Fruit fly (Drosophila melanogaster) S2 (cell line): ENCODE data around the gene CG17666.

Experiments
- CG8478 ChIP-seq: fragments of >200 bp; optimal IDR thresholded peaks from 2 replicates; lab custom pipeline; 2018
- CTCF ChIP-seq, 2 experiments: fragments of >200 bp; optimal IDR thresholded peaks; 2 replicates each; lab custom pipeline; 2018

The CG17666 gene

DNA sequence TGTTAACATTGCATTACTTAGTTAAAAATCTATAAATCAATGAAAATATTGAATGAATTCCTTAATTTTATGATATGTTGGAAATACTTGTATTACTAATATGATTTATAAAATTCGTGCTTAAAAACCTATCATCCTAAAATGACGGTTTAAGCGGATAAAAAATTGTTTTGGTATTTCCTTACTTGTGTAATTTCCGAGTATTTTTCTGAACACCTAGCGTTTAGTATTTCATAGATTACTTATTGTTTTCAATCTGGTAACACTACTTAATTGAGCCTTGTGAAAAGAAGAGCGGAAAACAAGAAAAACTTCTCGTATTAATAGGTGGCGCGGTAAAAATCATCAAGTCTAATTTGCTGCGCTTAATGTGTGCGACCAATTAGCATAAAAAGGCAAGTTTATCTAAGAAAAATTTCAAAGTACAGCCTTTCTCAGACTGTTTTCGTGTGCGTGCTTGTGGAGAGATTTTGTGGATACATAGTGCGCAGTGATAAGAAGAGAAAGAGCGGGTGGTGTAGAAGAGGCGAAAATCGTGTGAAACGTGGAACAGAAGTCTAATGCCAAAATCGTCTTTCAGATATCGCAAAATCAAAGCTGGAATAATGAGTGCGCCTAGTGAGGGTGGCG, 24.6 kb downstream of the CG17666 start, which contains the start of gene Sap130:
Sap130 (plus strand) TSS at position 243 of the 630 bp plus-strand sequence.
- TF ChIP-seq CG8478 (no peak), CTCF (optimal IDR thresholded peaks at IDR 0.05; lab: Kevin White, UChicago) (peak; percentile 35)

DNA sequence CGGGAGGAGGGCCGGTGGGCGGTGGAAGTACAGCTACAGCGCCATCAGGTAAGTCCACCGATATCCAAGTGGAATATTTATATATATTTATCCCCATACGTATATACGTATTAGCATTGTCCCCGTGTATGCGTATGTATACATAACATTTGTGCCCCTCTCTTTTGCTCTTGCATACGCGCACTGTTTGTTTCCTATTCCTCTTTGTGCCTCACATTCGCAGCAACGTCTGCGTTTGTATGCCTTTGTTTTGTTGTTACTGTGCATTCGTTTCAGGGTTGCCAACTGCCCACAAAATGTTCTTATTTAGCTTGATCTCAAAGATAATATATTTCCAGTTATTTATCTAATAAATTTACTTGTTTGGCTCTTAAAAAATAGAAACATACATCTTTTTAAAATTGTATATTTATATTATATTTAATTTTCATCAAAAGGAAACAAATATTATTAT, 25.2 kb downstream of the CG17666 start:
- TF ChIP-seq CTCF (optimal IDR thresholded peaks at IDR 0.05; lab: Kevin White, UChicago) (no peak), CG8478 (no peak)

DNA sequence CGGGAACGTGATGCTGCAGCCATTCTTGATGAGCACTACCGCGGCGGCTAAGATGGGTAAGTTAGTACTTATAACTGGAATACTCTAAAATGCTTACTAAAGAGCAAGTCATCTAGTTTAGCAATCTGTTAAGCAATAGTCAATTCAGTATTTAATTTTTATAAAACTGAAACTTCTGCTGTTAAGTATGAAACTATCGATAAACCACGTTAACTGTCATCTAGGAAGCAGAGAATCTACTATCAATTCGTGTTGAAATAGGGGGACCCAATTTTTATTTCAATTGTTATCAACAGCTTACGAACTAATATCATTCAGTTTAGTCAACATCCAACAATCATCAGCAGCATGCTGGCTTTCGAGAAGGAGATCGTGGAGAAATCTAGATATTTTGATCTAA, 27.3 kb downstream of the CG17666 start, which contains the start of gene CG32110:
CG32110 (plus strand) TSS at position 301 of the 400 bp plus-strand sequence.
- no peak for TF ChIP-seq CTCF (optimal IDR thresholded peaks at IDR 0.05; lab: Kevin White, UChicago)
- TF ChIP-seq CG8478: no peak

DNA sequence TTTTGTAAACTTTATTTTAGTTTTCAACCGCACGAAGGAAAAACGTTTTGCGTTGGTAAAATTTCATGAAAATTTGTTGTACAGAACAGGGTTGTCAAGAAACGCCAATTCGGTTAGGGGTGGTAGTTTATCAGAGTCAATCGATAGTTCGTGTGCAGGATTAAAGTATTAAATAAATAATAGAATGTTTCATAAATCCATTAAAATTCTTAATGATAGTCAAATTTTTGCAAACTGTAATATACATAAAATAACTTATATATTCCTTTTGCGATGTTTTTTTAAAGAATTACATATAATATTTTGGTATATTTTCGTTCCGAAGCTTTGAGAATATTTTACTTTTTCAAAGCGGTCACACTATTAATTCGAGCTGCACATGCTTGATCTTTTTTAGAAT, 32.8 kb downstream of the CG17666 start, which contains the start of the genes Sf3a2 and CG42588:
Sf3a2 (minus strand) TSS at position 113 of the 400 bp plus-strand sequence.
CG42588 (plus strand) TSS at position 348 of the 400 bp plus-strand sequence.
- TF ChIP-seq CG8478: no peak
- no peak for TF ChIP-seq CTCF (optimal IDR thresholded peaks at IDR 0.05; lab: Kevin White, UChicago)

DNA sequence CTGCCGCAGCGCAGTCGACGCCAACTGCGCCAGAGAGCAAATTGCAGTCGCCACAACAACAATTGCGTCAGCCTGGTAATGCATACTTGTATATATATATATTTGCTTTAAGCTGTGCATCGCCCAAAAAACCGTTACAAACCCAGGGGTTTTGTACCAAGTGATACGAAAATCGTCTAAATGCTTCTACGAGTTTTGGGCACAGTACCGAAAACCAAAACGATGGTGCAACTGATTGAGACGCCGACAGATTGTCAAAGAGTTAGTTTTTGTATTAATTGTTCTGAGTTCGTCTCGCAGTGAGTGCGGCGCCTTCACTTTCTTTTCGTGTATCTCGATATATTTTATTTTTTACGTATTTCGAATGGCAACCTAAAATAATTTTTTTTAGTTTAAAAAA, 33.7 kb downstream of the CG17666 start:
- TF ChIP-seq CG8478 (no peak), CTCF (optimal IDR thresholded peaks at IDR 0.05; lab: Kevin White, UChicago) (no peak)

DNA sequence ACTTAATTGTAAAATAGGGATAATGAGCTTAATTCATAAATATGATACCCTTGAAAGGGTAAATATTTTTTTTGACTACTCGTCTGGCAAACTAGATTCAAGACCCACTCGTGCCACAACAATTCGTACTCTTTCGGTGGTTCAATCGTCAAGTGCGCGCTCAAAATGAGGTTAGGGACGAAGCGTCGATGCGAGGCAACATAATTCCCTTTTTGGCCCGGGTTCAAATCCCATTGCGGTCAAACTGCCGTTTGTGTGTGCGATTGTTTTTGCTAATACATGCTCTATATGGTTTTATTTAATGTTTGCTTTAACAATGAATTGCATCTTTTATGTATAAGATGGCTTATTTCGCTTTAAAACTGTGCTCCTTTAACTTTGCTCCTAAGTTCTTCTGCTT, 34.6 kb downstream of the CG17666 start:
- TF ChIP-seq CTCF (optimal IDR thresholded peaks at IDR 0.05; lab: Kevin White, UChicago): no peak
- no peak for TF ChIP-seq CG8478

DNA sequence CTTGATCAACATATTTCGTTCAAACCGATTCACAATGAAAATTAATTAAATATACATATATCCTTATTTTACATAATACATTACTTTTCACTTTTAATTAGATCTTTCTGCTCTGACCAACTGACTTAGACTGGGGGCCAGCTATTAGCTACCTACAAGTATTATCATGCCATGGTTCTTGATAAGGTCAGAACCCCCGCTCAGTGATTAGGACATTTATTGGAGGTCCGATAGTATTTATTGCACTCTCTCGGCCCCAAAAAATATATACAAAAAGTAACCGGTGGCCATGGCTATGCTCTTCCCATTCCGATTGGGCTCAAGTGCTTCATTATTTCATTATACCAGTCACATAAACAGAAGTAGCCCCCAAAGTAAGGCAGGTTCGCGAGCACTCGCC, 46.6 kb downstream of the CG17666 start:
- TF ChIP-seq CG8478 (no peak), CTCF (optimal IDR thresholded peaks at IDR 0.05; lab: Kevin White, UChicago) (no peak)

DNA sequence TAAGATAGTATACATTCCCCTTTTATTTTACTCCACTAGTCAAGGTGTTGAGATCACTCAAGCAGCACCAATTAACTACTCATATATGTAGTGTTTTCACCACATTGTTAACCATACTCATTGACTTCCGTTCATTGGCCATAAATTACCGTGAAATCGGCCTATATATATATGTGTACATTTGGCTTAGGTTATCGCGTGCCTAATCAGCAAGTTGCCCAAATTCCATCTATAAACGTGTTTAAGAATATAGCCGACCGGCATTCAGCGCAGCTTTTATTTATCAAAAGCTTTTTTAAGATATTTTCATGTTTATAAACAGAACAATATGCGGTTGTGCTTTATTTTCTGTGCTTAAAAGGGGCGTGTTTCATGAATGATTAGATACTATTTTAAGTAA, 47.4 kb downstream of the CG17666 start:
- TF ChIP-seq CG8478: no peak
- TF ChIP-seq CTCF (optimal IDR thresholded peaks at IDR 0.05; lab: Kevin White, UChicago): no peak

DNA sequence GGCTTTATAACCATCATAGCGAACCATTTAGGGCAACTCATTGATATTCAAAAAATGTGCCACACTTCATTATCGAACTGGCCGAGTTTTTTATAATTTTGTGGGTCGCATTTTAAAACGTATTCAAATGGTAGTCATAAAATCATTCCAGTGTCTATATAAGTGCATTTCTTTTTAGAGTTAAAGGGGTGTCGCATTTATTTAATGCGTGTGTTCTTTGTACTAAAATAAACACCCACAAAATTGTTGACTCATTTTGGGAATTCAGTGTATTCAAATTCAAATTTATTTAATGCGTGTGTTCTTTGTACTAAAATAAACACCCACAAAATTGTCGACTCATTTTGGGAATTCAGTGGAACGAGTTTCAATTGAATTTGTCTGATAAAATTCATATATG, 49.3 kb downstream of the CG17666 start:
- TF ChIP-seq CG8478 (no peak), CTCF (optimal IDR thresholded peaks at IDR 0.05; lab: Kevin White, UChicago) (no peak)

DNA sequence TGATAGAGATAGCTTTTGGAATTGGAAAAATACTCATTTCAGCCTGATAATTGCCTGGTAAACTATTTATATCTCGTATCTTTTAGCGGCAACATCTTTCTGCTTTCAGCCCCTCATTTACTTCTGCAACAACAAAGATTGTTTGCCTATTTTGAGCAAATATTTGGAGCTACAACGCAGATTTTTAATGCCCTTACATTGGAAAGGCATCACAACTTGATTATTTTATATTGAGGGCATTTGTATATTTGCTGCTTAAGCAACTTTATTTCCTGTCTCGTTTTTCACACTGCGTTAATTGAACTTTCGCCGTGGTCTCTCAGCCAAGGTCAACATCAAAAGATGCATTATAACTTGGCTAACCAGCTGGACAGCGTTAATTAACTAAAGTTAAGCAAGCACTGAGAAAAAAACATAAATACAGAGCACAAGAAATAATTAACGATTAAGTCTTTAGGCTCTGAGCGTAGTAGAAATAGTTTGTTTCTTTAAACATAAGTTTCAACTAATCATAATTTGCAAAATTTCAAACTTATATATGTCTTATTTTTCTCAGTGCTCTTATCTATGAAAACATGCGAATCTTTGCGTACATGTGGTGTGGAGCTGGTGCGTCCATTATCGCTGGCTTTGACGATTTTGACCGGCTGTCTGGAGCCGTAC, 50.3 kb downstream of the CG17666 start:
- TF ChIP-seq CTCF (optimal IDR thresholded peaks at IDR 0.05; lab: Kevin White, UChicago) (no peak), CG8478 (no peak)

DNA sequence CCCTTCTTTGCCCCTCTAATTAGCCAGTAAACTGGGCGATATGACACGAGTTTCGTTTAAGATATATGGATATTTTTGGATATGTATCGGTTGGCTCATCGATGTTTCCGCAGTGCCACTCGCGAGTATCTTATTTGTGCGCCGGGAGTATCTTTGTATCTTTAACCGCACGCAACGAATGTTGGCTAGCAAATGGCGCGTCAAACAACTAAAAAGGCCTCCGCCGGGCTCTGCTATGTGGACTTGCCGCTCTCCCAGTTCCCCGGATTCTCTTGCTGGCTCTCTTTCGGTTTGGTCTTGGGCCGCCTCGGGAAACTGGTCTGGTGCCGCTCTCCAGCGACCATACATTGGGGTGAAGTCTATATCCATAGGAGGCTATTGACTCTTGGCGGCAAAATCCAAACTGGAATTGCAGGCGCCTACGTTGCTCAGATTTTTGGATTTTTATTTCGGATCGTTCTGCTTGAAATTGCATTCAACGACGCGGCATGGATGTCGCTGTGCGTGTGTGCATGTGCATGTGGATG, 51.3 kb downstream of the CG17666 start:
- TF ChIP-seq CTCF (optimal IDR thresholded peaks at IDR 0.05; lab: Kevin White, UChicago) (no peak), CG8478 (no peak)

DNA sequence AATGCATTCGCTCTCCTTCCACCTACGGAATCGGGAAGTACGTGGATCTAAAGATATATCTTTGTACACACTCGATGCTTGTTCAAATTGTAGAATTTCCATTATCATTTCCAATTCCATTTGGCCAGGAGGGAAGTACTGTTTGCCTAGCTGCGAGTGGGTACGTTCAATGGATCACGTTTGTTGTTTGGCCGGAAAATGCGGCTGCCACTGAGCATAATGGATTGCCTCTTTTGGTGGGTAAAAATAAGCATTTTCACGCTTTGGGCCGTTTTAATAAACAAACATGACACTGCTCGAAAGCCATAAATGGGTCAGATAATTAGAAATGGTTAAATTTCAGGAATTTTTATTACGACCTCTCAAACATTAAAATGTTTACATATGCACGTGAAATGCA, 52.2 kb downstream of the CG17666 start:
- TF ChIP-seq CG8478 (no peak), CTCF (optimal IDR thresholded peaks at IDR 0.05; lab: Kevin White, UChicago) (no peak)
